Fruit fly (Drosophila melanogaster): ENCODE measurements around the gene salt.

The salt gene

DNA sequence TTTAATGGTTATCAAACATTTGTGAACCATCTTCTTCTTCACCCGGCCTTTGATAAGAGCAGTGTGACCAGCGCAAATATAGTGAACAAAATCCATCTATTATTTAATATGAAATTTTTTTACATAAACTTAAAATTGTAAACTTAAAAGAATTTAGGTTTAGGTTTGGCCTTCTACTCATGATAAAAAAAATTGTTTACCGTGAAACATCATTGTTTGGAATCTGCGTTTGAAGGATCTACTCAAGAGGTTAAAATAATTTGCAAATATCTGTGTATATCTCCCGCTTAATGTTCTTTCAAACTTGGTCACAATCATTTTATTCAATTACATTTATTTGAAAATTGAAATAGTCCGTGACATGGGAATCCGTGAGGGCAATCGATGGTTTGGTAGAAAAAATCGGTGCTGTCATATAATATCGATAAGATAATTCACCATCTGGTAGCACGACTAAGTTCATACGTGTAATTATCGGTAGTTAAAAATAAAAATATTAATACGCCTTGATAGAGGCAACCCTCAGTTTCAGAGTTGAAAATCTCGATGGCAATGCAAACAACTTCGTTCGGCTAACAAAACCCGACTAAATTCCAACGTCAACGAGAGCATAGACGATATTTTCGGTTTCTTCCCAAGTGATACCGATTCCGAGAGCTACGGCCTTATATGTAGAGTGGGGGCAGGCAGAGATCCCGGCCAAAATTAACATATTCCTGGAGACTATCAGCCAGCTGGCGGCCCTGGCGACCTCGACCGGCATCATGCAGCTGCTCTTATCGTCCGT is 17.5 kb upstream of the salt start, which contains the start of the genes betaGlu and sip3 (continued):
- TF ChIP-seq cad (GFP tag; optimal IDR thresholded peaks at IDR 0.05) (no peak), seq (GFP tag; IDR thresholded peaks at IDR 0.05) (no peak; the same call in 1 of the 2 replicates), CG16815 (GFP tag; optimal IDR thresholded peaks at IDR 0.05) (no peak), cato (GFP tag; optimal IDR thresholded peaks at IDR 0.05; ENCODE audit: borderline replicate concordance) (no peak), Chrac-16 (GFP tag; optimal IDR thresholded peaks at IDR 0.05) (no peak), CG14965 (GFP tag; optimal IDR thresholded peaks at IDR 0.05; ENCODE audit: borderline replicate concordance) (no peak), ci (GFP tag; IDR thresholded peaks at IDR 0.05) (no peak), cwo (GFP tag; optimal IDR thresholded peaks at IDR 0.05) (no peak), GATAe (GFP tag; conservative IDR thresholded peaks at IDR 0.05) (no peak), CG3838 (GFP tag; optimal IDR thresholded peaks at IDR 0.05) (no peak), CG18476 (GFP tag; optimal IDR thresholded peaks at IDR 0.05) (peak; percentile 4), phol (tag; optimal IDR thresholded peaks at IDR 0.05) (peak; percentile 34), ewg (GFP tag; optimal IDR thresholded peaks at IDR 0.05) (no peak), Atf-2 (GFP tag; optimal IDR thresholded peaks at IDR 0.05) (no peak), CG13296 (GFP tag; optimal IDR thresholded peaks at IDR 0.05) (no peak), CG2712 (tag; optimal IDR thresholded peaks at IDR 0.05) (peak; percentile 52), YL-1 (GFP tag; optimal IDR thresholded peaks at IDR 0.05) (peak; percentile 73), CG30403 (GFP tag; optimal IDR thresholded peaks at IDR 0.05) (no peak), CG11085 (GFP tag; IDR thresholded peaks at IDR 0.05) (no peak), CkIIα-i1 (GFP tag; IDR thresholded peaks at IDR 0.05) (no peak), CG10274 (GFP tag; optimal IDR thresholded peaks at IDR 0.05) (no peak), nerfin-1 (tag; optimal IDR thresholded peaks at IDR 0.05) (no peak), Sox102F (GFP tag; optimal IDR thresholded peaks at IDR 0.05) (no peak), CG2120 (GFP tag; optimal IDR thresholded peaks at IDR 0.05) (peak; percentile 39), CG13287 (GFP tag; IDR thresholded peaks at IDR 0.05; ENCODE audit: partially characterized antibody) (peak; percentile 93), CG11093 (GFP tag; IDR thresholded peaks at IDR 0.05) (no peak), wek (GFP tag; optimal IDR thresholded peaks at IDR 0.05) (no peak), zen2 (GFP tag; IDR thresholded peaks at IDR 0.05; ENCODE audit: partially characterized antibody) (peak; percentile 86), Dip3 (GFP tag; optimal IDR thresholded peaks at IDR 0.05) (no peak), CG31441 (GFP tag; IDR thresholded peaks at IDR 0.05) (peak; percentile 22; the same call in 1 of the 2 replicates), grau (tag; optimal IDR thresholded peaks at IDR 0.05) (peak; percentile 25), CG17612 (GFP tag; IDR thresholded peaks at IDR 0.05) (no peak), Sry-δ (GFP tag; optimal IDR thresholded peaks at IDR 0.05) (peak; percentile 79), pho (GFP tag; optimal IDR thresholded peaks at IDR 0.05) (peak; percentile 14)

DNA sequence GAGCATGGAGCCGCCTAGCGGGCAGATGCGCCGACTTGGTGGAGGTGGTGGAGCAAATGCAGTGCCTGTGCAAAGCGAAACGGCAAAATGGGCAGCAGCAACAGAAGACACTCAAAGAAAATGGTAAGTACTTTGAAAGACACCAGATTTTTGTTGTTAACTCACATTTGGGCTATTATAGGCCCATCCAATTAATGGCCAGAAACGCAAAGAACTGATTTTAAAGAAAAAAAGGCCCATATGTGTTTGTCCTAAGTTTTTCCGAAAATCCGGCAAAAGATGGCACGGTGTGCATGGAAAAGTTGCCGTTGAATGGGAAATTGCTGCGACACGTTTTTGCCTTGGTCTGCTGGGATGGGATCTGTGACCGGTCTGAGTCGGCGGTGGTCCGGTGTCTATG is 13.7 kb upstream of the salt start:
- TF ChIP-seq CG14014 (GFP tag; IDR thresholded peaks at IDR 0.05) (no peak), CG6791 (GFP tag; IDR thresholded peaks at IDR 0.05; ENCODE audit: partially characterized antibody) (0 out of 3 replicates have a peak, but pooled peaks have one; percentile 42), bsh (GFP tag; optimal IDR thresholded peaks at IDR 0.05) (peak in 1 of 2 experiments; percentile 46), Drgx (GFP tag; IDR thresholded peaks at IDR 0.05) (peak; percentile 86)

All from whole organism, embryonic.